ENCODE assay signal across 1 fruit fly cellular context in the genomic region with DNA sequence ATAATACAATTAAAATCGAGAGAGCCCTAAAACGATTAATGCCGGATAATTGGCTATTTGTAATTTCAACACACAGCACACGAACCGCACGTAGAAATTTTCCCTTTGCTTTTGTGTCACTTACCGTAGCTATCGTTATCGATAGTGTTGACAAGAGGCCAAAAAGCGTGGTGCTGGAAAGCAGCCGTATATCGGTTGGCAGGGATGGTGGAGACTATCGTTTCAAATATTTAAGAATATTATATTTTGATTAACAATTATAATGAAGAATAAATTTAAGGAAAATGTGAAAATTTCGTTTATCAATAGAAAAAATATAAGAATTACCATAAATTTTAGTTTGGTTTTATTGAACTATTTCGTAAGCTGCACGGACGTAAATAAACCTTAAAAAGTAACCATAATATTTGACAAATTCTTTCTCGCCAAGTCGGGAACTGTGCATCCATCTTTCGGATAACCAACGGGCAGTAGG.
TF ChIP-seq lines count a peak whose summit lies in the region.

A gene (minus strand): TSS at position 148 of the 475 bp plus-strand sequence.

TF ChIP-seq in whole organism, embryonic, 481 proteins besides CTCF, POLR2A, EP300 and RAD21 (continued from another document and continues in another):
- TF ChIP-seq HLH4C (GFP tag; IDR thresholded peaks at IDR 0.05; lab: Robert Waterston, UW; ENCODE audit: partially characterized antibody) (peak; percentile 82), CG5245 (GFP tag; optimal IDR thresholded peaks at IDR 0.05; lab: Kevin White, UChicago) (peak; percentile 40), CG9215 (GFP tag; IDR thresholded peaks at IDR 0.05; lab: Robert Waterston, UW) (peak; percentile 68), CG4360 (GFP tag; IDR thresholded peaks at IDR 0.05; lab: Robert Waterston, UW) (peak; percentile 44), Eip74EF (GFP tag; optimal IDR thresholded peaks at IDR 0.05; lab: Kevin White, UChicago) (no peak), crp (GFP tag; optimal IDR thresholded peaks at IDR 0.05; lab: Kevin White, UChicago) (peak in 1 of 2 experiments; percentile 64), slou (GFP tag; optimal IDR thresholded peaks at IDR 0.05; lab: Kevin White, UChicago) (peak; percentile 47), CG14050 (GFP tag; IDR thresholded peaks at IDR 0.05; lab: Robert Waterston, UW) (peak; percentile 66; the same call in 2 of the 3 replicates), CG15269 (tag; optimal IDR thresholded peaks at IDR 0.05; lab: Kevin White, UChicago) (peak; percentile 57), toy (GFP tag; IDR thresholded peaks at IDR 0.05; lab: Robert Waterston, UW) (peak; percentile 43; the same call in 1 of the 2 replicates), wdn (GFP tag; IDR thresholded peaks at IDR 0.05; lab: Robert Waterston, UW) (peak; percentile 65), jumu (GFP tag; optimal IDR thresholded peaks at IDR 0.05; lab: Kevin White, UChicago) (peak; percentile 35), CG7963 (GFP tag; IDR thresholded peaks at IDR 0.05; lab: Robert Waterston, UW; ENCODE audit: partially characterized antibody) (peak; percentile 79), HLH54F (GFP tag; optimal IDR thresholded peaks at IDR 0.05; lab: Kevin White, UChicago) (peak; percentile 69), Bdp1 (GFP tag; optimal IDR thresholded peaks at IDR 0.05; lab: Kevin White, UChicago) (peak; percentile 15), otp (GFP tag; IDR thresholded peaks at IDR 0.05; lab: Robert Waterston, UW) (0 out of 3 replicates have a peak, but pooled peaks have one; percentile 11), CG10321 (GFP tag; IDR thresholded peaks at IDR 0.05; lab: Robert Waterston, UW) (no peak), Hey (tag; optimal IDR thresholded peaks at IDR 0.05; lab: Kevin White, UChicago) (no peak), da (GFP tag; optimal IDR thresholded peaks at IDR 0.05; lab: Kevin White, UChicago) (no peak), CG12155 (GFP tag; optimal IDR thresholded peaks at IDR 0.05; lab: Kevin White, UChicago) (peak; percentile 68), sens (GFP tag; lab: Kevin White, UChicago) (peak; percentile 84), CG42726 (GFP tag; IDR thresholded peaks at IDR 0.05; lab: Robert Waterston, UW; ENCODE audit: partially characterized antibody) (peak; percentile 87), CG7556 (GFP tag; optimal IDR thresholded peaks at IDR 0.05; lab: Kevin White, UChicago) (peak; percentile 27), CG3281 (GFP tag; optimal IDR thresholded peaks at IDR 0.05; lab: Kevin White, UChicago) (peak; percentile 39), ap (GFP tag; IDR thresholded peaks at IDR 0.05; lab: Robert Waterston, UW) (no peak), Gug (GFP tag; IDR thresholded peaks at IDR 0.05; lab: Robert Waterston, UW) (peak; percentile 80), CG12391 (tag; optimal IDR thresholded peaks at IDR 0.05; lab: Kevin White, UChicago) (peak; percentile 71), CG17328 (GFP tag; IDR thresholded peaks at IDR 0.05; lab: Robert Waterston, UW) (peak; percentile 64), Dip2 (GFP tag; IDR thresholded peaks at IDR 0.05; lab: Robert Waterston, UW) (no peak), CG33557 (GFP tag; optimal IDR thresholded peaks at IDR 0.05; lab: Kevin White, UChicago) (peak; percentile 28), CG17186 (GFP tag; optimal IDR thresholded peaks at IDR 0.05; lab: Kevin White, UChicago) (no peak), CG1024 (GFP tag; IDR thresholded peaks at IDR 0.05; lab: Robert Waterston, UW) (no peak; the same call in 1 of the 2 replicates), Dref (GFP tag; IDR thresholded peaks at IDR 0.05; lab: Robert Waterston, UW) (peak; percentile 84), hth (optimal IDR thresholded peaks at IDR 0.05; lab: Kevin White, UChicago) (no peak), CG7271 (tag; optimal IDR thresholded peaks at IDR 0.05; lab: Kevin White, UChicago) (no peak), CG10979 (tag; optimal IDR thresholded peaks at IDR 0.05; lab: Kevin White, UChicago) (peak; percentile 34), tap (tag; optimal IDR thresholded peaks at IDR 0.05; lab: Kevin White, UChicago) (no peak), CG1603 (tag; optimal IDR thresholded peaks at IDR 0.05; lab: Kevin White, UChicago) (peak; percentile 35), D19B (GFP tag; optimal IDR thresholded peaks at IDR 0.05; lab: Kevin White, UChicago) (no peak), rib (GFP tag; IDR thresholded peaks at IDR 0.05; lab: Robert Waterston, UW) (peak; percentile 50), shn (GFP tag; optimal IDR thresholded peaks at IDR 0.05; lab: Kevin White, UChicago) (no peak), dmrt99B (tag; optimal IDR thresholded peaks at IDR 0.05; lab: Kevin White, UChicago) (peak; percentile 16), zf30C (GFP tag; optimal IDR thresholded peaks at IDR 0.05; lab: Kevin White, UChicago) (no peak), bbx (GFP tag; IDR thresholded peaks at IDR 0.05; lab: Robert Waterston, UW; ENCODE audit: partially characterized antibody) (peak; percentile 89), CG2712 (tag; optimal IDR thresholded peaks at IDR 0.05; lab: Kevin White, UChicago) (peak; percentile 44), Sin3A (optimal IDR thresholded peaks at IDR 0.05; lab: Kevin White, UChicago) (peak; percentile 47), TFAM (GFP tag; optimal IDR thresholded peaks at IDR 0.05; lab: Kevin White, UChicago) (no peak), CG11093 (GFP tag; IDR thresholded peaks at IDR 0.05; lab: Robert Waterston, UW) (peak; percentile 59; the same call in 1 of the 3 replicates), CG7839 (tag; optimal IDR thresholded peaks at IDR 0.05; lab: Kevin White, UChicago) (peak; percentile 79), CG2889 (GFP tag; IDR thresholded peaks at IDR 0.05; lab: Robert Waterston, UW) (peak; percentile 63), CG12299 (tag; optimal IDR thresholded peaks at IDR 0.05; lab: Kevin White, UChicago) (no peak), CG10543 (GFP tag; optimal IDR thresholded peaks at IDR 0.05; lab: Kevin White, UChicago) (peak; percentile 60), dati (GFP tag; IDR thresholded peaks at IDR 0.05; lab: Robert Waterston, UW) (peak; percentile 47; the same call in 1 of the 2 replicates), CG3838 (GFP tag; optimal IDR thresholded peaks at IDR 0.05; lab: Kevin White, UChicago) (no peak), abd-A (tag; optimal IDR thresholded peaks at IDR 0.05; lab: Kevin White, UChicago) (peak; percentile 28), Jarid2 (GFP tag; optimal IDR thresholded peaks at IDR 0.05; lab: Kevin White, UChicago) (peak; percentile 27), hb (GFP tag; IDR thresholded peaks at IDR 0.05; lab: Robert Waterston, UW; ENCODE audit: partially characterized antibody) (peak; percentile 77), Chrac-16 (GFP tag; optimal IDR thresholded peaks at IDR 0.05; lab: Kevin White, UChicago) (peak; percentile 63), her (GFP tag; optimal IDR thresholded peaks at IDR 0.05; lab: Kevin White, UChicago) (no peak), kay (GFP tag; optimal IDR thresholded peaks at IDR 0.05; lab: Kevin White, UChicago) (peak; percentile 32), tgo (GFP tag; IDR thresholded peaks at IDR 0.05; lab: Robert Waterston, UW) (peak; percentile 76), trh (GFP tag; optimal IDR thresholded peaks at IDR 0.05; lab: Kevin White, UChicago) (peak; percentile 8), inv (GFP tag; IDR thresholded peaks at IDR 0.05; lab: Robert Waterston, UW; ENCODE audit: partially characterized antibody) (peak; percentile 83), h (optimal IDR thresholded peaks at IDR 0.05; lab: Kevin White, UChicago) (no peak), nom (GFP tag; optimal IDR thresholded peaks at IDR 0.05; lab: Kevin White, UChicago) (no peak), Dad (GFP tag; optimal IDR thresholded peaks at IDR 0.05; lab: Kevin White, UChicago) (peak; percentile 69), lab (GFP tag; optimal IDR thresholded peaks at IDR 0.05; lab: Kevin White, UChicago) (peak; percentile 65), CG4854 (GFP tag; optimal IDR thresholded peaks at IDR 0.05; lab: Kevin White, UChicago) (peak; percentile 48), CG31365 (tag; optimal IDR thresholded peaks at IDR 0.05; lab: Kevin White, UChicago) (no peak), pita (GFP tag; optimal IDR thresholded peaks at IDR 0.05; lab: Kevin White, UChicago) (no peak), fd96Cb (tag; optimal IDR thresholded peaks at IDR 0.05; lab: Kevin White, UChicago) (peak; percentile 40), Poxn (GFP tag; IDR thresholded peaks at IDR 0.05; lab: Robert Waterston, UW) (no peak), sim (GFP tag; IDR thresholded peaks at IDR 0.05; lab: Robert Waterston, UW) (no peak), CG16813 (GFP tag; IDR thresholded peaks at IDR 0.05; lab: Robert Waterston, UW; ENCODE audit: partially characterized antibody) (peak; percentile 89), Optix (GFP tag; IDR thresholded peaks at IDR 0.05; lab: Robert Waterston, UW) (no peak), nerfin-2 (GFP tag; IDR thresholded peaks at IDR 0.05; lab: Robert Waterston, UW; ENCODE audit: partially characterized antibody) (peak; percentile 80), CG1529 (GFP tag; optimal IDR thresholded peaks at IDR 0.05; lab: Kevin White, UChicago) (peak; percentile 11), Sry-β (GFP tag; optimal IDR thresholded peaks at IDR 0.05; lab: Kevin White, UChicago) (peak; percentile 4), gce (GFP tag; IDR thresholded peaks at IDR 0.05; lab: Robert Waterston, UW) (no peak), NfI (GFP tag; optimal IDR thresholded peaks at IDR 0.05; lab: Kevin White, UChicago) (peak; percentile 72), Pdp1 (GFP tag; optimal IDR thresholded peaks at IDR 0.05; lab: Kevin White, UChicago) (peak; percentile 1 to 59), CG17829 (tag; optimal IDR thresholded peaks at IDR 0.05; lab: Kevin White, UChicago) (peak; percentile 55), E2f1 (GFP tag; IDR thresholded peaks at IDR 0.05; lab: Robert Waterston, UW) (peak; percentile 65), tx (GFP tag; optimal IDR thresholded peaks at IDR 0.05; lab: Kevin White, UChicago) (peak; percentile 6), CG30431 (GFP tag; optimal IDR thresholded peaks at IDR 0.05; lab: Kevin White, UChicago) (no peak), bab2 (GFP tag; optimal IDR thresholded peaks at IDR 0.05; lab: Kevin White, UChicago) (peak; percentile 48), CG9609 (GFP tag; optimal IDR thresholded peaks at IDR 0.05; lab: Kevin White, UChicago) (peak; percentile 3), GATAe (GFP tag; conservative IDR thresholded peaks at IDR 0.05; lab: Robert Waterston, UW) (no peak), sisA (GFP tag; IDR thresholded peaks at IDR 0.05; lab: Robert Waterston, UW) (peak; percentile 79), CG6854 (GFP tag; optimal IDR thresholded peaks at IDR 0.05; lab: Kevin White, UChicago) (no peak), MTF-1 (GFP tag; optimal IDR thresholded peaks at IDR 0.05; lab: Kevin White, UChicago; ENCODE audit: borderline replicate concordance) (no peak), Dp (GFP tag; optimal IDR thresholded peaks at IDR 0.05; lab: Kevin White, UChicago) (peak; percentile 22), B-H2 (GFP tag; optimal IDR thresholded peaks at IDR 0.05; lab: Kevin White, UChicago) (peak; percentile 86), Bgb (GFP tag; IDR thresholded peaks at IDR 0.05; lab: Robert Waterston, UW; ENCODE audit: partially characterized antibody) (peak; percentile 92), pho (GFP tag; optimal IDR thresholded peaks at IDR 0.05; lab: Kevin White, UChicago) (peak; percentile 55), Hr51 (GFP tag; optimal IDR thresholded peaks at IDR 0.05; lab: Kevin White, UChicago) (peak; percentile 41 to 50), Ets97D (GFP tag; optimal IDR thresholded peaks at IDR 0.05; lab: Kevin White, UChicago) (peak; percentile 54), CG18262 (tag; optimal IDR thresholded peaks at IDR 0.05; lab: Kevin White, UChicago) (peak; percentile 43), CG4282 (GFP tag; optimal IDR thresholded peaks at IDR 0.05; lab: Kevin White, UChicago) (peak; percentile 34), seq (GFP tag; IDR thresholded peaks at IDR 0.05; lab: Robert Waterston, UW) (no peak), Abd-B (GFP tag; optimal IDR thresholded peaks at IDR 0.05; lab: Kevin White, UChicago) (peak; percentile 26), CG9797 (GFP tag; optimal IDR thresholded peaks at IDR 0.05; lab: Kevin White, UChicago) (peak; percentile 18), gcm (GFP tag; optimal IDR thresholded peaks at IDR 0.05; lab: Kevin White, UChicago) (no peak), ERR (GFP tag; optimal IDR thresholded peaks at IDR 0.05; lab: Kevin White, UChicago) (no peak), CG4404 (GFP tag; IDR thresholded peaks at IDR 0.05; lab: Robert Waterston, UW) (peak; percentile 54; the same call in 1 of the 2 replicates), gro (GFP tag; optimal IDR thresholded peaks at IDR 0.05; lab: Kevin White, UChicago) (peak; percentile 48), Dek (tag; optimal IDR thresholded peaks at IDR 0.05; lab: Kevin White, UChicago) (peak; percentile 65), Oli (tag; optimal IDR thresholded peaks at IDR 0.05; lab: Kevin White, UChicago) (peak; percentile 35), CG3163 (GFP tag; optimal IDR thresholded peaks at IDR 0.05; lab: Kevin White, UChicago) (no peak), chn (GFP tag; optimal IDR thresholded peaks at IDR 0.05; lab: Kevin White, UChicago) (peak; percentile 50), CG2199 (GFP tag; IDR thresholded peaks at IDR 0.05; lab: Robert Waterston, UW) (0 out of 3 replicates have a peak, but pooled peaks have one; percentile 26), slbo (GFP tag; IDR thresholded peaks at IDR 0.05; lab: Robert Waterston, UW) (peak; percentile 93), CG2116 (GFP tag; optimal IDR thresholded peaks at IDR 0.05; lab: Kevin White, UChicago) (peak; percentile 58), CG7786 (GFP tag; optimal IDR thresholded peaks at IDR 0.05; lab: Kevin White, UChicago) (peak; percentile 37), CG8765 (GFP tag; IDR thresholded peaks at IDR 0.05; lab: Robert Waterston, UW) (no peak), CG34422 (GFP tag; IDR thresholded peaks at IDR 0.05; lab: Robert Waterston, UW) (peak; percentile 81), NK7.1 (GFP tag; optimal IDR thresholded peaks at IDR 0.05; lab: Kevin White, UChicago) (no peak), lov (optimal IDR thresholded peaks at IDR 0.05; lab: Kevin White, UChicago) (no peak), lov (GFP tag; IDR thresholded peaks at IDR 0.05; lab: Robert Waterston, UW) (peak; percentile 61; the same call in 1 of the 3 replicates), hkb (optimal IDR thresholded peaks at IDR 0.05; lab: Kevin White, UChicago) (no peak), hkb (GFP tag; IDR thresholded peaks at IDR 0.05; lab: Robert Waterston, UW) (peak; percentile 26; the same call in 1 of the 2 replicates), CG2120 (GFP tag; optimal IDR thresholded peaks at IDR 0.05; lab: Kevin White, UChicago) (peak; percentile 85), HmgZ (tag; optimal IDR thresholded peaks at IDR 0.05; lab: Kevin White, UChicago) (peak; percentile 49), CG11723 (GFP tag; optimal IDR thresholded peaks at IDR 0.05; lab: Kevin White, UChicago) (peak; percentile 50), row (GFP tag; IDR thresholded peaks at IDR 0.05; lab: Robert Waterston, UW) (peak; percentile 93)
